Fruit fly (Drosophila melanogaster) whole organism: ENCODE data around the gene Faa.

Experiments
- Dll ChIP-seq: fragments of >200 bp; optimal IDR thresholded peaks from 2 replicates; lab custom pipeline; 2017
- psq ChIP-seq: fragments of >200 bp; optimal IDR thresholded peaks from 2 replicates; lab custom pipeline; 2017

DNA sequence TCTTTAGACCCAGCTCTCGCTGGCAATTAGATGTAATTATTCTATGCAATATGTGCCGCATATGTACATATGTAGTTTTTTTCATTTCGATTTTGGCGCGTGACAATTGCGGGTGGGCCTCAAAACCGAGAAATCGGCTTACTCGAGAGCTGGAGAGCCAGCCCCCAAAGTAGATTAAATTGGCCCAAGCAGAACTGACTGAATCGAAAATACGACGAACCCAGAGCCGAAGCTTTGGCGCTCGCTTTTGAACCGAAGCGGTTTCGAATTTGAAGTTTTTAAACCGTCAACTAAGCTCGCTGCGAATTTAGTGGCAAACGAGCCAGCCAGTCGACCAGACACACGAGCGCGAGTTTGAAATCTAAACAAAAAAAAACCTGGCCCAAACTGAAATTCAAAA, 27.5 kb downstream of the Faa start, which contains the start of gene CG1136:
- TF ChIP-seq psq (lab: Kevin White, UChicago): no peak
- TF ChIP-seq Dll (lab: Kevin White, UChicago): no peak
